Worm (Caenorhabditis elegans): ENCODE measurements around the gene srbc-6.

DNA sequence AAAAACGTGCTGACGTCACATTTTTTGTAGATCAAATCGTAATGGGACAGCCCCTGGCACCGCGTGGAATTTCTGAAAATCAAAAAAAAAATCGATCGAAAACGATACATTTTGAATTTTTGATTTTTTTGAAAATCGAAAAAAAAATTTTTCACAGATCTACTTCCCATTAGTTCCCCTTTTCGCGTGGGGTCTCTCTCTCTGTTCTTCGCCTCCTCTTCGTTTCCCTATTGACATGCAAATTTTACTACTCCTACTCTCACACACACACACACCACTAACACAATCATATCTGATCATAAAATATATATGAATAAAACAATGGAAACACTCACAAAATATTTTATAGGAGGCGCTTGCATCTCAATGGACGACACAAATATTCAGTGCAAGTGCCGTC lies 48.7 kb downstream of the srbc-6 start:
- no peak for TF ChIP-seq nhr-28 (tag; optimal IDR thresholded peaks at IDR 0.05)
- TF ChIP-seq nhr-76 (tag; optimal IDR thresholded peaks at IDR 0.05) = no peak
- no peak for TF ChIP-seq elt-3 (tag; optimal IDR thresholded peaks at IDR 0.05)
- TF ChIP-seq lsy-2 (tag; optimal IDR thresholded peaks at IDR 0.05) = no peak
- no peak for TF ChIP-seq hlh-1 (tag; optimal IDR thresholded peaks at IDR 0.05)
- no peak for TF ChIP-seq mab-5 (tag; optimal IDR thresholded peaks at IDR 0.05)
- no peak for TF ChIP-seq lin-13 (tag; optimal IDR thresholded peaks at IDR 0.05)
- TF ChIP-seq ztf-11 (tag; optimal IDR thresholded peaks at IDR 0.05) = no peak
- TF ChIP-seq nhr-237 (tag; optimal IDR thresholded peaks at IDR 0.05) = no peak
- TF ChIP-seq unc-62 (GFP tag; optimal IDR thresholded peaks at IDR 0.05) = no peak
- no peak for TF ChIP-seq cnd-1 (tag; optimal IDR thresholded peaks at IDR 0.05)
- no peak for TF ChIP-seq M03D4.4 (tag; optimal IDR thresholded peaks at IDR 0.05)
- TF ChIP-seq snpc-4 (tag; optimal IDR thresholded peaks at IDR 0.05) = no peak
- no peak for TF ChIP-seq bed-3 (GFP tag; optimal IDR thresholded peaks at IDR 0.05)
